Fruit fly (Drosophila melanogaster): Measurements from ENCODE around the gene CG17328.

Gene CG17328

dm6 chr2L:16281419-16282076 lies 18.2 kb upstream of the CG17328 start (continued):
- TF ChIP-seq ems (GFP tag; optimal IDR thresholded peaks at IDR 0.05) (no peak), gem (tag; optimal IDR thresholded peaks at IDR 0.05) (peak; percentile 42), bsh (GFP tag; optimal IDR thresholded peaks at IDR 0.05) (peak; percentile 23 to 34), CG10209 (GFP tag; optimal IDR thresholded peaks at IDR 0.05) (no peak), Lpt (GFP tag; optimal IDR thresholded peaks at IDR 0.05) (peak; percentile 89), CG14667 (GFP tag; IDR thresholded peaks at IDR 0.05) (no peak), sd (tag; optimal IDR thresholded peaks at IDR 0.05) (peak; percentile 97), CG7786 (GFP tag; optimal IDR thresholded peaks at IDR 0.05) (no peak), CG6254 (GFP tag; optimal IDR thresholded peaks at IDR 0.05) (no peak), abd-A (tag; optimal IDR thresholded peaks at IDR 0.05) (no peak), Ptx1 (GFP tag; IDR thresholded peaks at IDR 0.05) (no peak), fd3F (GFP tag; optimal IDR thresholded peaks at IDR 0.05) (no peak), hbn (GFP tag; IDR thresholded peaks at IDR 0.05; ENCODE audit: partially characterized antibody) (no peak), Max (GFP tag; optimal IDR thresholded peaks at IDR 0.05) (no peak), trem (tag; optimal IDR thresholded peaks at IDR 0.05) (no peak), HLH3B (GFP tag; IDR thresholded peaks at IDR 0.05) (no peak), Dfd (GFP tag; optimal IDR thresholded peaks at IDR 0.05) (no peak), slp2 (GFP tag; optimal IDR thresholded peaks at IDR 0.05) (no peak), CG8089 (GFP tag; optimal IDR thresholded peaks at IDR 0.05) (no peak), CG1647 (GFP tag; optimal IDR thresholded peaks at IDR 0.05) (no peak), peb (GFP tag; IDR thresholded peaks at IDR 0.05) (no peak), dmrt11E (tag; optimal IDR thresholded peaks at IDR 0.05) (peak; percentile 52), zf30C (GFP tag; optimal IDR thresholded peaks at IDR 0.05) (no peak), kni (GFP tag; optimal IDR thresholded peaks at IDR 0.05) (peak; percentile 19), D (optimal IDR thresholded peaks at IDR 0.05) (no peak), D (GFP tag; optimal IDR thresholded peaks at IDR 0.05) (no peak), GATAe (GFP tag; conservative IDR thresholded peaks at IDR 0.05) (no peak), mirr (GFP tag; optimal IDR thresholded peaks at IDR 0.05) (no peak), CG33213 (GFP tag; optimal IDR thresholded peaks at IDR 0.05) (no peak), Antp (GFP tag; optimal IDR thresholded peaks at IDR 0.05) (no peak), Sox100B (GFP tag; optimal IDR thresholded peaks at IDR 0.05) (peak; percentile 25), CG4360 (GFP tag; IDR thresholded peaks at IDR 0.05) (peak; percentile 65), CG7556 (GFP tag; optimal IDR thresholded peaks at IDR 0.05) (peak; percentile 13), CG34376 (GFP tag; optimal IDR thresholded peaks at IDR 0.05) (no peak), CG8924 (tag; optimal IDR thresholded peaks at IDR 0.05) (peak; percentile 15), CG12769 (tag; optimal IDR thresholded peaks at IDR 0.05) (no peak), slbo (GFP tag; IDR thresholded peaks at IDR 0.05) (no peak), CG14014 (GFP tag; IDR thresholded peaks at IDR 0.05) (no peak), danr (GFP tag; IDR thresholded peaks at IDR 0.05) (no peak), lab (GFP tag; optimal IDR thresholded peaks at IDR 0.05) (no peak), row (GFP tag; IDR thresholded peaks at IDR 0.05) (0 out of 3 replicates have a peak, but pooled peaks have one; percentile 20), Asciz (GFP tag; optimal IDR thresholded peaks at IDR 0.05) (no peak), vvl (GFP tag; IDR thresholded peaks at IDR 0.05) (peak; percentile 22; the same call in 1 of the 2 replicates), Sin3A (optimal IDR thresholded peaks at IDR 0.05) (no peak), Lim3 (GFP tag; IDR thresholded peaks at IDR 0.05) (no peak), sim (GFP tag; IDR thresholded peaks at IDR 0.05) (no peak), CG31388 (GFP tag; optimal IDR thresholded peaks at IDR 0.05) (no peak), onecut (GFP tag; IDR thresholded peaks at IDR 0.05) (no peak), br (optimal IDR thresholded peaks at IDR 0.05) (no peak), pan (optimal IDR thresholded peaks at IDR 0.05) (no peak), pan (GFP tag; optimal IDR thresholded peaks at IDR 0.05 in 1 of 2, IDR thresholded peaks at IDR 0.05 in 1 of 2) (no peak), CG3726 (GFP tag; IDR thresholded peaks at IDR 0.05) (no peak)

All from whole organism, embryonic.